Worm (Caenorhabditis elegans): ENCODE data around the gene K02E7.4.

- no peak for TF ChIP-seq unc-62 (GFP tag; optimal IDR thresholded peaks at IDR 0.05)
- TF ChIP-seq nhr-237 (tag; optimal IDR thresholded peaks at IDR 0.05): no peak
- TF ChIP-seq nhr-12 (tag; optimal IDR thresholded peaks at IDR 0.05): no peak
- no peak for TF ChIP-seq ham-2 (GFP tag; optimal IDR thresholded peaks at IDR 0.05)
- TF ChIP-seq elt-3 (tag; optimal IDR thresholded peaks at IDR 0.05): no peak
- no peak for TF ChIP-seq pha-4 (tag; optimal IDR thresholded peaks at IDR 0.05)
- no peak for TF ChIP-seq lsy-2 (tag; optimal IDR thresholded peaks at IDR 0.05)
- TF ChIP-seq lin-13 (tag; optimal IDR thresholded peaks at IDR 0.05): no peak
- no peak for TF ChIP-seq mep-1 (tag; optimal IDR thresholded peaks at IDR 0.05)
These were observed 10.7 kb downstream of the K02E7.4 start, which contains the start of gene K02E7.1 for ce11 chrII:1082859-1083258.
